Worm (Caenorhabditis elegans): ENCODE measurements around the gene idh-1.

The idh-1 gene

DNA sequence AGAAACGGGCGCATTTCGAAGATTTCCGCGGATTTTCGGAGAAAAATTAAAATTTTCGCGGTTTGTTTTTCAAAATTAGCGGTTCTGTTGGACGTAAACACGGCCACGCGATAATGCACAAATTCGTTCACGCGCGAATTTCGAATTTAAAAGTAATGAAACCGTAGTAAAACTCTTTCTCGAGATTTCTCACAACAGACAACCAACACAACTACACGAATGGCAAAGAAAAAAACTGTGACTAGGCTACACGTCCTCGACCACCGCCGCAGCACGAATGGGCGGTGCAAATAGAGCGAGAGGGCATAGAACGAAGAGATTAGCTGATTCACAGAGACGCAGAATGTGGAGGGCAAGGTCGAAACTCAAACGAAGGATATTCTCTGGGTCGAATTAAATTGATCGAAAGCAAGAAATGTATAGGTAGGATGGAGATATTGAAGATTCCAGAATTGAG is at the start of gene idh-1:
TSS of gene idh-1 (minus strand) at position 228 of the 457 bp plus-strand sequence.
- no peak for TF ChIP-seq unc-62 (GFP tag; optimal IDR thresholded peaks at IDR 0.05)

DNA sequence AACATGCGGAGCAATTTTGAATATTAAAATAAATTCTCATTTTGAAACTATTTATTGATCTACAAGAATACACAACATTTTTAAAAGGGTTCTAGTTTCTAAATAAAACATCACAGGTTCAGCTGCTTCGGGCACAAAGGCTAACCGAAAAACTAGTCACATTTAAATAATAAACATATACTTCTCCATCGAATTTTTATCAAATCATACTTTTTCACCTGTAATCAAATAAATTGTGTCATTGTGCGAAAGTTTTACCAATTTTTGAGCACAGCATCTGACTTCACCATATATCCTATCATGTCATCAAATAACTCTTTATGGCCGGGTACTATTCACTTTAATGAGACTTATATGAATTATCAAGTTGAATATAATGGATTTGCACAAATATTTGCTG is 49.4 kb upstream of the idh-1 start, which contains the start of gene sru-6:
TSS of gene sru-6 (plus strand) at position 301 of the 400 bp plus-strand sequence.
- TF ChIP-seq unc-62 (GFP tag; optimal IDR thresholded peaks at IDR 0.05) = no peak

DNA sequence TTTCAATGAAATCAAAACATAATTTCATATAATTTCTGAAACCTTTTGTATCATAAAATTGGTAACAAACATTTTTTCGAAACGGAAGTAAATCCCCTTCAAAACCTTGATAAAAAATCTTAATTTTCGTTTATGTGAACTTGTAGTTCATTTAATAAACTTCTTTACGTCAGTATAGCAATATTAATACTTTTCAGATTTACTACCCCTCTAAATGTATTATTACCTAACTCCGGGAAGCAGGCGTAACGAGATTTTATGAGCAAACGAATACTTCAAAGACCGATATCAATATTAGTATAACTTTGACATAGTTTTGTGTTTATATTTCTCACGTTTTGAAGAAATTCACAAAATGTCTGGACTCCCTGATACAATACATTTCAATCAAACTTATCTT is 47.4 kb upstream of the idh-1 start, which contains the start of gene sru-1:
TSS of gene sru-1 (plus strand) at position 301 of the 400 bp plus-strand sequence.
- no peak for TF ChIP-seq unc-62 (GFP tag; optimal IDR thresholded peaks at IDR 0.05)

DNA sequence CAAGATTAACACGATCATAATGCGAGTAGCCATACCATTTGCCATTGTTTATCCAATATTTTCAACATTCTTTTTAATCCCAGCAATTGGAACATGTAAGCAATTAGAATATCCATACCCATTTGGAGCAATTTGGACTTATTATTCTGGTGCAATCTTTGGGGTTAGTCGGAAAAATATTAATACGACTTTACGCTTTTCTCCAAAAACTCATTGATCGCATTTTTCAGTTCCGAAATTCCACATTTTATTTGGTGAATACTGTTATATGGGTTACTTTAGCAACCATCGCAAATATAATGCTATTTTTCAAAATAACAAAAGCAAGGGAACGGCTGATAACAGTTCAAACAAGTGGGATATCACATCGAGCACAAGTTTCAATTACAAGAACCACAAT is 45.9 kb upstream of the idh-1 start:
- TF ChIP-seq unc-62 (GFP tag; optimal IDR thresholded peaks at IDR 0.05) = no peak

DNA sequence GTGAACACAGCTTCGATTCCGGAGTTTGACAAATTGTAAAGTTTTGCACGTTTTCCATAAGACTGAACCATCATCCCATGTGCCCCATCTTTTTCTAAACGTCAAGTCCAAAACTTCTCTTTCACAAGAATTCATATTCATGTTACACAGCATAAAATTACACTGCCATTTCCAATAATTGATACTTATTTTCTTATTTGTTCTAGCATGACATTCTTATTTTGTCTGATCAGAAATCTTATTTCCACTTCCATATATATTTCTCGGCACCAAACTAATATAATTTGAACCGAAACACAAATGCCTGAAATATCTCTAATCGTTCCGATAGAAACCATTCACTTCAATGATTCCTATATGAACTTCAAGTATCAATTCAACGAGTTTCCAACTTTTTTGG is 45.1 kb upstream of the idh-1 start, which contains the start of gene sru-2:
TSS of gene sru-2 (plus strand) at position 301 of the 400 bp plus-strand sequence.
- no peak for TF ChIP-seq unc-62 (GFP tag; optimal IDR thresholded peaks at IDR 0.05)

DNA sequence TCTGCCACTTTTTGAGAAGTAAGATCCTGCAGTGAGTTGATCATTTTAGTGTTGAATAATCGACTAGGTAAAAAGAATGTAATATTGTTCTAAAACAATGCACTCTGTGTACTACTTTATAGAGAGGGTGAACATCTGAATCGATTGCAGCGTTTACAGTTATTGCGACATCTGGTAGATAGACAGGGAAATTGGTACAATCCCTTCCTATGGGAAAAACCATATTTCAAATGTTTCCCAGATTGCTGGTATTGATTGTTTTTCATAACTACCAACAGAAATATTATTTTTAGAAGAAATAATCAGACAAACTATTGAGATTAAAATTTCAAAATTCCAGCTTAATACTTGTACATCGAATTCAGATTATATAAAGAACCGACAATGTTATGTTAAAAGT is 44.1 kb upstream of the idh-1 start, which contains the start of gene gadr-2:
TSS of gene gadr-2 (minus strand) at position 101 of the 400 bp plus-strand sequence.
- TF ChIP-seq unc-62 (GFP tag; optimal IDR thresholded peaks at IDR 0.05) = no peak

DNA sequence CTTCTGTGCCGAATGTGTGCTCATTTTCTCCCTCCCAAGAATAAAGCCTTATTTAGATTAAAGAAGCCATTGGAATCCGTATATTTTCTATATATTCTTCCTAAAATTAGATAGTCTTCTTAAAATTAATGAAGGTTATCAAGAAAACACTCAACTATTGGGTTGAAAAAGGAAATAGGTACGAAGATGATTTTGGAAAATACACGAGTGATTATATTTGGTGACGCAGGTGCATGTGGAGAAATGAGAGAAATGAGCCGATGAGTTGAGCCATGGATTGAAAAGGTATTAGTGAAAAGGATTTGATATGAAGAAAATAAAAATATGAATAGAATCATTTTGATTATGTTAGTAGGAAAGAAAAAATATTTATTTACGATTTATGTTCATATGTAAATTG is 40.0 kb upstream of the idh-1 start, which contains the start of gene cng-3:
TSS of gene cng-3 (minus strand) at position 102 of the 400 bp plus-strand sequence.
- TF ChIP-seq unc-62 (GFP tag; optimal IDR thresholded peaks at IDR 0.05) = no peak

DNA sequence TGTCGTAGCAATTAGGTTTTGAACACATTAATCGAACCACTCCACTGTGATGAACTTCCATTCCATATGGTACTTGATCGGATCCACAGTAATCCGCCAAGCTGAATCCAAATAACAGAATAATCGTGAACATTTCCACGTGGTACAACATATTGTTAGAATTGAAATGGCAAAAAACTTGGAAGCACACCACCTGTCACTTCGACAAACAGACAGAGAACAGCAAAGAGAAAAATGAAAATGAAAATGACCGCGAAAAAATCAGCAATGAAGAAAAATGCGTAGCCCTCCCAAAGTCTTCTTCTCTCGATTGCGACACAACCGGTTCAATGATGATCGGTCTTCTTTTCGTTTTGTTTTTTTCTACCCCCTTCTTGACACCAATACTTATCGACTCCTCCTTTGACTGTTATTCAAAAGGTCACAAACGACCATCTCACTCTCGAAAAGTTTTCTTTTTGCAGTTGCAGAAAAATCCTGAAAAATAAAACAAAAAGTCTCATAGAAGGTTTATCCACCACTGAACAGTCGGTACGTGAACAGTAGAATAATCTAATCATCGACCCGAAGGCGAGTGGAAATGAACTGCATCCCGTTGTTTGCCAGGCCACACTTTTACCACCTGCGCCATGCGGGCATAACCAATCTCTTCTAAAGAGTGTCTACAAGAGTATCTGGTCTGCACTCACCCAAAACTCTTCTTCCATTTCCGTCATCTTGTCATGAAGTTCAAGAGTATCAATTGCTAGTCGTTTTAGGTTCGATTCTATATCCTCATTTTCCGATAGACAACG is 36.4 kb upstream of the idh-1 start, which contains the start of gene wrt-3:
TSS of gene wrt-3 (minus strand) at position 322 of the 794 bp plus-strand sequence.
- TF ChIP-seq unc-62 (GFP tag; optimal IDR thresholded peaks at IDR 0.05) = no peak

DNA sequence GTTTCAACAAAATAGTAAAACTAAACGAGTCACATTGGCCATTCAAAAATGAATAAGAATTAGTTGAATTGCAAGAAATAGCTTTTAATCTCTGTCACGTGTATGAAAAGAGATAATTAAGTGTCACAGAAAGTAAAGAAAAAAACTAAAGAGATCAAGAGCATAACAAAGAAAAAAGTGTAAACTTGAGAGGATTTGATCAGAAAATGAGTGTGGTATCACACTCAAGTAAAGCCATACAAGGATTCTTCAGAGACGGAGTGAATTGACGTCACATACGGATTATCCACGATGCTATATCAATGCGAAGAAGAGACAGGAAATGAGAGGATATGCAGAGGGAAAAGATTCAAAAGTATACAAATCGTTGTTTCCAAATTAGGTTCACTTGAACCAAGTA is 28.4 kb upstream of the idh-1 start:
- no peak for TF ChIP-seq unc-62 (GFP tag; optimal IDR thresholded peaks at IDR 0.05)

DNA sequence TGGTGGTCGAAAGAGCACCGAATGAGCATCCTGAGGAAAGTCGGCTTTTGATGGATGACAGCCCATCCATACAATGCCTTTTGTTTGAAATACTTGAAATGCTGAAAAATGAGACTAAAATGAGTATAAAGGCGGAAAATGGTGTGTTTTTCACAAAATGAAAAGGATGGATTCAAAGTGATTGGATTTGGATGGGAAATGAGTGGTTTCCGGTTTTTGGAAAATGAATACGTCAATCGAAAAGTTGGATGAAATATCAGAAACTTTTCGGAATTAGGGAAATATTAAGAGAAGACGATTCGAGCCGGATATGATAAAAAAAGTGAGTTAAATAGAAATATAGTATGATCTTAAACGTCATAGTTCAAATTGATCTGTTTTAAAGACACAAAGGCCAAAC is 26.5 kb upstream of the idh-1 start, which contains the start of gene F38E11.6:
TSS of gene F38E11.6 (minus strand) at position 101 of the 400 bp plus-strand sequence.
- no peak for TF ChIP-seq unc-62 (GFP tag; optimal IDR thresholded peaks at IDR 0.05)

DNA sequence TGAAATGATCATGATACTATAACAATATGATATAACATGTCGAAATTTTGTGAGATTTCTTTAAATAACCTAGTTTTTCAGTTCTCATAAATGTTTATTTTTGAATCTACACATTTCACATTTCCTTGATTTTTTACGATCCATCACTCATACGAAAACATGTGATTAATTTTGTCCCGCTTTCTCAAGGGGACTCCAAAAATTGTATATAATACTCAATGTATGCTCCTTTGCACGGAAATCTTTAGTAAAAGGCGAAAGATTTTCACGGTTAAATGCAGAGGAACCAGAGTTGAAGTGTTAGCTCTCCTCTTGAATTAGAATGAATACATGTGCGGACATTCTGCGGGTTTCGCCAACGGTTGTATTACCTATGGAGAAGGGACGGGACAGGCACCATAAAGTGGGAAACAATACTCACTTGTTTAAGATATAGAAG is 23.5 kb upstream of the idh-1 start:
- TF ChIP-seq unc-62 (GFP tag; optimal IDR thresholded peaks at IDR 0.05) = no peak

DNA sequence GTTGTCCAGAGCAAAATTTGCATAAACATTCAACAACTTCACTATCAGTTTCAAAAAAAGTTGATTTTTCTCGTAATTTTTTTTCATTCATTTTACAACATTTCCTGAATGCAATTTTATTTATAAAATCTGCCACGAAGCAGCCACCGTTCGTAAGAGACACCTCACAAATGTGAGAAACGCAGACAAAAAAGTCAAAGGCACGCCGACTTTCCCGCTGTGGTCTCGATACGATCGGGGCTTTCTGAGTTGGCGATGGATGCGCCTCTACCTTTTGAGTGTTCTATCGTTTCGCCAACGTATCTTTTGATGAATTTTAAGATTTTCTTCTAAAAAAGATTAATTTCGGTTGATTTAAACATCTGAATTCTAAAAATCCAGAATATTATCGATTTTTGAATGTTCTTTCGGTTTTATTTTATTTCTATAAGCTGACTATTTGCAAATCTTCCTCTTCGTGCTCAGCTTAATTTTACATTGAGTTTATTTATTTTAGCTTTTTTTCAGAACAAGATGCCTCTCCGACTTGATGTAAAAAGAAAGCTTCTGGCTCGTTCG is 18.4 kb upstream of the idh-1 start, which contains the start of gene copb-2:
TSS of gene copb-2 (plus strand) at position 508 of the 558 bp plus-strand sequence.
- TF ChIP-seq unc-62 (GFP tag; optimal IDR thresholded peaks at IDR 0.05) = no peak

DNA sequence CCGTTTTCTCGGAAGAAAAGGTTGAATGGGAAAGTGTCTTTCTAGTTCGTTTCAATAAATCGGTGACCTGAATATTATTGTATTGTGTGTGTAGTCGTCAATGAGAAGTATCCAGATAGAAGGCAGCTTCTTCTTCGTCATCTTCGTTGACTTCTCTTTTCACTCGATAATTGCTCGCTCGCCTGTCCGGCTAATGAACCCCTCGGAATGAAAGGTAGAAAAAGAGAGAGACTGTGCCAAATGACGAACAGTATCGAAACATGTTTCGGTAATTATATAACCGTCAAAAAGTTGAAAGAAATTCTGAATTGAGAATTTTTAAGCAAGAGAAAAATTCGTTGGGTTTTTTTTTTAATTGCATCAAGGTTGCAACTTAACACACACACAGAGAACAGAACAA is 16.5 kb upstream of the idh-1 start, which contains the start of gene cutl-17:
TSS of gene cutl-17 (minus strand) at position 101 of the 400 bp plus-strand sequence.
- TF ChIP-seq unc-62 (GFP tag; optimal IDR thresholded peaks at IDR 0.05) = no peak

DNA sequence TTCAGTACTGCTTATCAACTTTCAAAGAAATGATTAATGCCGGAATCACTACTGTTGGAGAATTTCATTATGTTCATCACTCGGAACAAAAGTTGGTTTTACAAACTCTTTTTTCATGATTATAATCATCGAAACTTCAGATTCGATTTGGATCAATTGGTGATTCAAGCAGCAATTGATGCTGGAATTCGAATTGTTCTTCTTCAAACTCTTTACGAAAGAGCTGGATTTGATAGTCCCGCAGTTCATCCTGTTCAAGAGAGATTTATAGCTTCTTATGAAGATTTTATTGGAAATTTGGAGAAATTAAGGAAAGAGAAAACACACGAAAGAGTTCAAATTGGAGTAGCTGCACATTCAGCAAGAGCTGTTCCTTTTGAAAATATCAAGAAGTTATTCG is 10.9 kb upstream of the idh-1 start:
- no peak for TF ChIP-seq unc-62 (GFP tag; optimal IDR thresholded peaks at IDR 0.05)

DNA sequence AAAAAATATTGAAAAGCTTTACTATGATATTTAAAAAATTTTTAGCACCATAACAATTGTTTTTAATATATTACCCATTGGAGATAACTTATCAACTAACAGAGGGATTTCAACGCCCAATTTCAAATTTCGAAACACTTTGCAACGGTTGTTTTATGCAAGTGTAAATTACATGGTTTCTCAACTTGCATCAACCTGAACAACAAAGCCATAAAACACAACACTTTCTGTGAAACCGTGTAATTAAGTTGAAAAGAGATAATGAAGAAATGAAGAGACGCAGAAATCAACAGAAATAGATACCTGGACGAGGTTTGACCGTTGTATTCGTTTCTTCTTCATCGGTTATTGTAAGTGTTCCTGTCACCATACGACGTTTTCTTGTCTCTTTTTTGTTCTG is 9.5 kb upstream of the idh-1 start, which contains the start of gene cpin-1:
TSS of gene cpin-1 (plus strand) at position 301 of the 400 bp plus-strand sequence.
- no peak for TF ChIP-seq unc-62 (GFP tag; optimal IDR thresholded peaks at IDR 0.05)

DNA sequence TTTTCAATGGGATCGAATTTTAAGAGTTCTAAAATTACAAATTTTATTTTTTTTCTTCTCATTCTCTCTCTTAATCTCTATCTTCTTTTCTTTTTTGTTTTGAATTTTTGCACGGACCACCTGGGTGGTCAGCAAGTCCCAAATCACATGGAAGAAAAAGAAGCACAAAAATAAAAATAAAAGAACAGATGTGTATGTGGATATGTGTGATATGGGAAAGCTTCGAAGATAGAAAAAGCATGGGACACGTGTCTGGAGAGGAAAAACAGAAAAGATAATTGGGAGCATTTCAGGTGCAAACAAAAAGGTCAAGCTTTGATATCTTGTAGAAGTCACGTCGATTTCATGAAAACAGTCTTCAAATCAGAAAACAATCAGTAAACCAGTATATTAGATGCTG is 6.3 kb upstream of the idh-1 start, which contains the start of gene hsp-12.6:
TSS of gene hsp-12.6 (minus strand) at position 20 of the 400 bp plus-strand sequence.
- TF ChIP-seq unc-62 (GFP tag; optimal IDR thresholded peaks at IDR 0.05) = no peak

Measured in whole organism, dauer.